Fruit fly (Drosophila melanogaster) whole organism, embryonic: ENCODE measurements around the gene Cyp4d1.

Experiments used
- Atf-2 ChIP-seq: fragments of 200-800 bp; sonication (Bioruptor generic); optimal IDR thresholded peaks from 2 replicates; lab custom pipeline; 2016; ENCODE audit warnings: missing biosample characterization, missing genetic modification characterization
- Awh ChIP-seq: fragments of 200-800 bp; sonication (Bioruptor generic); IDR thresholded peaks from 2 replicates; pipeline ENCODE4, ENCODE4 v1.3.6; 2022; ENCODE audit warnings: missing biosample characterization, missing genetic modification characterization
- B-H1 ChIP-seq: fragments of 200-800 bp; sonication (Bioruptor generic); IDR thresholded peaks from 3 replicates; pipeline ENCODE4 v1.3.6; 2022; ENCODE audit warnings: missing biosample characterization, missing genetic modification characterization
- CG11695 ChIP-seq: fragments of 200-800 bp; sonication (Bioruptor generic); IDR thresholded peaks from 3 replicates; pipeline ENCODE4 v1.3.6; 2022; ENCODE audit warnings: missing biosample characterization, missing genetic modification characterization
- CG1233 ChIP-seq: fragments of 200-800 bp; sonication (Bioruptor generic); optimal IDR thresholded peaks from 4 replicates; lab custom pipeline; 2018; ENCODE audit warnings: missing biosample characterization, mild to moderate bottlenecking, missing genetic modification characterization
- CG13894 ChIP-seq: fragments of 200-800 bp; sonication (Bioruptor generic); optimal IDR thresholded peaks from 3 replicates; lab custom pipeline; 2018; ENCODE audit warnings: missing biosample characterization, mild to moderate bottlenecking, missing genetic modification characterization, moderate library complexity
- CG14050 ChIP-seq: fragments of 200-800 bp; sonication (Bioruptor generic); IDR thresholded peaks from 3 replicates; pipeline ENCODE4 v1.3.6; 2022; ENCODE audit warnings: missing biosample characterization, missing genetic modification characterization
- CG14667 ChIP-seq: fragments of 200-800 bp; sonication (Bioruptor generic); IDR thresholded peaks from 2 replicates; pipeline ENCODE4 v1.3.6; 2022; ENCODE audit warnings: missing biosample characterization, missing genetic modification characterization
- CG17186 ChIP-seq: fragments of 200-800 bp; sonication (Bioruptor generic); optimal IDR thresholded peaks from 3 replicates; lab custom pipeline; 2017; ENCODE audit warnings: missing biosample characterization, missing genetic modification reagents, missing genetic modification characterization
- CG17385 ChIP-seq: fragments of 200-800 bp; sonication (Bioruptor generic); optimal IDR thresholded peaks from 3 replicates; lab custom pipeline; 2018; ENCODE audit warnings: missing biosample characterization, mild to moderate bottlenecking, missing genetic modification characterization
- CG17829 ChIP-seq: fragments of 200-800 bp; optimal IDR thresholded peaks from 2 replicates; lab custom pipeline; 2019; ENCODE audit warnings: missing biosample characterization, mild to moderate bottlenecking, missing genetic modification characterization, moderate library complexity
- CG33557 ChIP-seq: fragments of 200-800 bp; sonication (Bioruptor generic); optimal IDR thresholded peaks from 2 replicates; lab custom pipeline; 2019; ENCODE audit warnings: missing biosample characterization, mild to moderate bottlenecking, missing genetic modification characterization, moderate library complexity
- CG3726 ChIP-seq: fragments of 200-800 bp; sonication (Bioruptor generic); IDR thresholded peaks from 3 replicates; pipeline ENCODE4, ENCODE4 v1.3.6; 2022; ENCODE audit warnings: missing biosample characterization, missing genetic modification characterization
- CG6272 ChIP-seq: fragments of 200-800 bp; sonication (Bioruptor generic); IDR thresholded peaks from 2 replicates; pipeline ENCODE4 v1.3.6; 2022; ENCODE audit warnings: missing biosample characterization, missing genetic modification characterization
- CG6654 ChIP-seq: fragments of 200-800 bp; sonication (Bioruptor generic); optimal IDR thresholded peaks from 2 replicates; lab custom pipeline; 2017; ENCODE audit warnings: missing biosample characterization, mild to moderate bottlenecking, missing genetic modification characterization
- CG7271 ChIP-seq: fragments of 200-800 bp; sonication (Bioruptor generic); optimal IDR thresholded peaks from 2 replicates; lab custom pipeline; 2018; ENCODE audit warnings: missing biosample characterization, mild to moderate bottlenecking, missing genetic modification characterization, moderate library complexity
- CG7357 ChIP-seq: fragments of 200-800 bp; sonication (Bioruptor generic); IDR thresholded peaks from 3 replicates; pipeline ENCODE4 v1.3.6; 2022; ENCODE audit warnings: missing biosample characterization, missing genetic modification characterization
- CG7556 ChIP-seq: fragments of 200-800 bp; sonication (Bioruptor generic); optimal IDR thresholded peaks from 2 replicates; lab custom pipeline; 2017; ENCODE audit warnings: missing biosample characterization, mild to moderate bottlenecking, missing genetic modification characterization
- CTCF ChIP-seq: fragments of 200-800 bp; sonication (Bioruptor generic); optimal IDR thresholded peaks from 2 replicates; lab custom pipeline; 2017; ENCODE audit warnings: missing biosample characterization, mild to moderate bottlenecking, missing genetic modification characterization, moderate library complexity
- CrebB ChIP-seq: fragments of 200-800 bp; sonication (Bioruptor generic); optimal IDR thresholded peaks from 3 replicates; lab custom pipeline; 2018; ENCODE audit warnings: missing biosample characterization, mild to moderate bottlenecking, missing genetic modification characterization
- Dp ChIP-seq: fragments of 200-800 bp; sonication (Bioruptor generic); optimal IDR thresholded peaks from 2 replicates; lab custom pipeline; 2018; ENCODE audit warnings: missing biosample characterization, mild to moderate bottlenecking, missing genetic modification characterization, moderate library complexity
- Ets97D ChIP-seq: fragments of 200-800 bp; sonication (Bioruptor generic); optimal IDR thresholded peaks from 3 replicates; lab custom pipeline; 2016; ENCODE audit warnings: missing biosample characterization, missing genetic modification characterization
- H2.0 ChIP-seq: fragments of 200-800 bp; sonication (Bioruptor generic); IDR thresholded peaks from 2 replicates; pipeline ENCODE4 v1.3.6; 2022; ENCODE audit warnings: missing biosample characterization, missing genetic modification characterization
- HLH4C ChIP-seq: fragments of 200-800 bp; sonication (Bioruptor generic); IDR thresholded peaks from 3 replicates; pipeline ENCODE4 v1.3.6; 2022; ENCODE audit warnings: missing biosample characterization, missing genetic modification characterization; ENCODE audit not compliant: partially characterized antibody
- Lpt ChIP-seq: fragments of >200 bp; optimal IDR thresholded peaks from 2 replicates; lab custom pipeline; 2018; ENCODE audit warnings: missing biosample characterization, missing genetic modification characterization
- Mes4 ChIP-seq: fragments of 200-800 bp; sonication (Bioruptor generic); optimal IDR thresholded peaks from 2 replicates; lab custom pipeline; 2016; ENCODE audit warnings: missing biosample characterization, missing genetic modification characterization
- Sry-β ChIP-seq: fragments of 200-800 bp; sonication (Bioruptor generic); optimal IDR thresholded peaks from 2 replicates; lab custom pipeline; 2018; ENCODE audit warnings: missing biosample characterization, mild to moderate bottlenecking, missing genetic modification characterization, moderate library complexity
- bowl ChIP-seq: fragments of 200-800 bp; sonication (Bioruptor generic); IDR thresholded peaks from 2 replicates; pipeline ENCODE4 v1.3.6; 2022; ENCODE audit warnings: missing biosample characterization, missing genetic modification characterization
- crc ChIP-seq: fragments of 200-800 bp; sonication (Bioruptor generic); optimal IDR thresholded peaks from 2 replicates; lab custom pipeline; 2016; ENCODE audit warnings: missing biosample characterization, missing genetic modification characterization
- crp ChIP-seq, 2 experiments: fragments of 200-800 bp; sonication (Bioruptor generic); optimal IDR thresholded peaks; 2 replicates in 1 of 2; 3 replicates in 1 of 2; lab custom pipeline; 2017; ENCODE audit warnings: missing biosample characterization in 2 of 2, missing genetic modification characterization in 2 of 2, mild to moderate bottlenecking in 1 of 2, moderate library complexity in 1 of 2
- eyg ChIP-seq: fragments of 200-800 bp; sonication (Bioruptor generic); optimal IDR thresholded peaks from 3 replicates; lab custom pipeline; 2016; ENCODE audit warnings: missing biosample characterization, missing genetic modification characterization
- gce ChIP-seq: fragments of 200-800 bp; sonication (Bioruptor generic); IDR thresholded peaks from 3 replicates; pipeline ENCODE4 v1.3.6; 2022; ENCODE audit warnings: missing biosample characterization, missing genetic modification characterization
- gem ChIP-seq: fragments of 200-800 bp; sonication (Bioruptor generic); optimal IDR thresholded peaks from 2 replicates; lab custom pipeline; 2019; ENCODE audit warnings: missing biosample characterization, mild to moderate bottlenecking, missing genetic modification characterization, moderate library complexity
- gfzf ChIP-seq: fragments of 200-800 bp; sonication (Bioruptor generic); optimal IDR thresholded peaks from 2 replicates; lab custom pipeline; 2016; ENCODE audit warnings: missing biosample characterization, mild to moderate bottlenecking, missing genetic modification characterization, moderate library complexity
- grau ChIP-seq: fragments of 200-800 bp; optimal IDR thresholded peaks from 3 replicates; lab custom pipeline; 2019; ENCODE audit warnings: missing biosample characterization, mild to moderate bottlenecking, missing genetic modification characterization, moderate library complexity
- hth ChIP-seq: fragments of >200 bp; optimal IDR thresholded peaks from 2 replicates; lab custom pipeline; 2017; ENCODE audit warnings: inconsistent platforms
- lola ChIP-seq, 3 experiments: fragments of >200 bp in 2 of 3; fragments of 200-800 bp in 1 of 3; sonication (Bioruptor generic) in 1 of 3; optimal IDR thresholded peaks; 2 replicates each; lab custom pipeline; 2017 to 2019; ENCODE audit warnings: missing biosample characterization in 3 of 3, missing genetic modification characterization in 3 of 3, mild to moderate bottlenecking in 1 of 3, moderate library complexity in 1 of 3
- nau ChIP-seq: fragments of 200-800 bp; sonication (Bioruptor generic); optimal IDR thresholded peaks from 3 replicates; lab custom pipeline; 2017; ENCODE audit warnings: missing biosample characterization, mild to moderate bottlenecking, missing genetic modification characterization, missing genetic modification reagents
- phol ChIP-seq: fragments of 200-800 bp; sonication (Bioruptor generic); optimal IDR thresholded peaks from 3 replicates; lab custom pipeline; 2018; ENCODE audit warnings: missing biosample characterization, mild to moderate bottlenecking, missing genetic modification characterization, moderate library complexity
- pzg ChIP-seq: fragments of 200-800 bp; sonication (Bioruptor generic); optimal IDR thresholded peaks from 3 replicates; lab custom pipeline; 2018; ENCODE audit warnings: missing biosample characterization, mild to moderate bottlenecking, missing genetic modification characterization, moderate library complexity
- ranshi ChIP-seq: fragments of 200-800 bp; sonication (Bioruptor generic); IDR thresholded peaks from 2 replicates; pipeline ENCODE4 v1.3.6; 2022; ENCODE audit warnings: missing biosample characterization, missing genetic modification characterization
- sim ChIP-seq: fragments of 200-800 bp; sonication (Bioruptor generic); IDR thresholded peaks from 2 replicates; pipeline ENCODE4 v1.3.6; 2022; ENCODE audit warnings: missing biosample characterization, missing genetic modification characterization
- so ChIP-seq: fragments of 200-800 bp; sonication (Bioruptor generic); IDR thresholded peaks from 3 replicates; pipeline ENCODE4 v1.3.6; 2022; ENCODE audit warnings: missing biosample characterization, missing genetic modification characterization
- tll ChIP-seq, 2 experiments: fragments of 200-800 bp in 1 of 2; fragments of >200 bp in 1 of 2; sonication (Bioruptor generic) in 1 of 2; optimal IDR thresholded peaks; 2 replicates each; lab custom pipeline; 2017 to 2019; ENCODE audit warnings: missing biosample characterization in 2 of 2, missing genetic modification characterization in 2 of 2, mild to moderate bottlenecking in 1 of 2, moderate library complexity in 1 of 2
- toy ChIP-seq: fragments of 200-800 bp; sonication (Bioruptor generic); IDR thresholded peaks from 2 replicates; pipeline ENCODE4 v1.3.6; 2022; ENCODE audit warnings: missing biosample characterization, missing genetic modification characterization
- ttk ChIP-seq: fragments of 200-800 bp; sonication (Bioruptor generic); IDR thresholded peaks from 2 replicates; pipeline ENCODE4 v2.1.2; 2022; ENCODE audit warnings: missing biosample characterization, missing genetic modification characterization
- twi ChIP-seq: fragments of 200-800 bp; optimal IDR thresholded peaks from 2 replicates; lab custom pipeline; 2019; ENCODE audit warnings: missing biosample characterization, mild to moderate bottlenecking, missing genetic modification characterization, moderate library complexity
- yki ChIP-seq: fragments of >200 bp; optimal IDR thresholded peaks from 3 replicates; lab custom pipeline; 2018
- zfh1 ChIP-seq: fragments of 200-800 bp; sonication (Bioruptor generic); IDR thresholded peaks from 3 replicates; pipeline ENCODE4 v1.3.6; 2022; ENCODE audit warnings: missing biosample characterization, missing genetic modification characterization

The Cyp4d1 gene

DNA sequence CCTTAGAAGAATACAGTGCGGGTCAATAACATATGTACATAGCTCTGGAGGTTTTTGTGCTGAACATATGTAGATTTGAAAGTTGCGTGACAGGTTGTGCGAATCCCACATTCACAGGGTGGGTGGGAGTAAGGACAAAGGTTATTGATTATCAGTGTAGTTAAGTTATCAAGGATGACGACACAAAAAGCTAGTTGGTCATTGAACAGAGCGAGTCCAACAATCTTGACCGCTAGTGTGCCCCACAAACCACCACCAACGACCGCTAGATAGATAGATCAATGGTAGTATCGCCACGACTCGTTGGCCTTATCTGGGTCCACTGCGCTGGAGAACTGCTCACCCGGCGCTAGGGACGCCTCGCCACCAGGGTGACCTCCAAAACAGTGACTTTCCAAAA is 15.4 kb downstream of the Cyp4d1 start (continued):
- TF ChIP-seq crp (GFP tag; optimal IDR thresholded peaks at IDR 0.05; lab: Kevin White, UChicago) (no peak), CG14050 (GFP tag; lab: Robert Waterston, UW) (no peak)
- TF ChIP-seq, all 482 proteins: peak for 33

DNA sequence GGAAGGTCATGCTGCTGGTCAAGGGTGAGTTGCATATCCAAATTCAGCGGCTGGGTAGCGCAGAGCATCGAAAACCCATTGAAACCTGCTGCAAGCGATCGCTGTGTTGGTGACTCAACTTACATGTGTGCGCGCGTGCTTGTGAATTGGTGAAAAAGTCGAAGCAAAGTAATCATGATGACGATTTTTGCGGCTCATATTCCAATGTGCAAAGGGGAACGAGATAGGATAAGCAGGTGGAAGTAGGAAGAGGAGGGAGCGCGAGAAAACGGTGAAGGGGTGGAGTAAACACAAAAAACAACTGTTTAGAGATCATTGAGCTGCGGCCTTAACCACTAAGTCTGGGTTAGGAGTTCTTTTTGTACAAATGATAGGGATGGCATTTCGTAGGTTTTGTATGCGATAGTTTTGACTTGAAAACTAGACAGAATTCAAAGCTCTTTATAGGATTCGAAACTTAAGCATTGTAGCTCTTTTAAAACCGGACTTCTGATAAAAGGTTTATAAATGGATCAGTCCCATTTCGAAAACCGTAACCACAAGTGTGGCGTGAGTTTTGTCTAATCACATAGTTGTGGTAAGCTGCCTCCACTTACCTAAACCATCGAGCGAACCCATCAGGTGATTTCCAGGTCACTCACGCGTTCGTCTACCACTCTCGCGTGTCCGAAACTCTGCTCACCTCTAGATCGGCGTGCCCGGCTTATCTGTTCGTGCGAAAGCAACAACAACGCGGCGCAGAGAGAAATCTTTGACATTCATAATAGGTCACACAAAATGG is 16.1 kb downstream of the Cyp4d1 start:
- no peak for TF ChIP-seq CG7271 (tag; lab: Kevin White, UChicago)
- TF ChIP-seq H2.0 (GFP tag; lab: Robert Waterston, UW), result no peak; the same call in 1 of the 2 replicates
- TF ChIP-seq grau (tag; lab: Kevin White, UChicago), result peak; percentile 49
- TF ChIP-seq gce (GFP tag; lab: Robert Waterston, UW), result no peak
- TF ChIP-seq lola (GFP tag; optimal IDR thresholded peaks at IDR 0.05; lab: Kevin White, UChicago), result peak in 1 of 3 experiments; percentile 30
- TF ChIP-seq toy (GFP tag; lab: Robert Waterston, UW), result no peak
- peak; percentile 47 to 62 for TF ChIP-seq tll (GFP tag; optimal IDR thresholded peaks at IDR 0.05; lab: Kevin White, UChicago)
- no peak for TF ChIP-seq crc (GFP tag; lab: Kevin White, UChicago)
- TF ChIP-seq CG14667, result 0 out of 2 replicates have a peak, but pooled peaks have one; percentile 5
- no peak for TF ChIP-seq Mes4
- TF ChIP-seq CrebB (tag; lab: Kevin White, UChicago), result peak; percentile 32
- TF ChIP-seq sim (GFP tag; lab: Robert Waterston, UW), result no peak
- TF ChIP-seq CG7357 (GFP tag; lab: Robert Waterston, UW), result peak; percentile 38; the same call in 1 of the 3 replicates
- TF ChIP-seq CG17186 (GFP tag; lab: Kevin White, UChicago), result no peak
- TF ChIP-seq zfh1 (GFP tag; lab: Robert Waterston, UW), result peak; percentile 12; the same call in 1 of the 3 replicates
- TF ChIP-seq hth (lab: Kevin White, UChicago), result no peak
- no peak for TF ChIP-seq Awh
- no peak for TF ChIP-seq nau (GFP tag; lab: Kevin White, UChicago)
- no peak for TF ChIP-seq CG6654 (GFP tag; lab: Kevin White, UChicago)
- TF ChIP-seq HLH4C (GFP tag; lab: Robert Waterston, UW), result peak; percentile 69
- peak; percentile 50 for TF ChIP-seq CG7556 (GFP tag; lab: Kevin White, UChicago)
- peak; percentile 42 for TF ChIP-seq CG33557 (GFP tag; lab: Kevin White, UChicago)
- peak; percentile 9 for TF ChIP-seq eyg (GFP tag; lab: Kevin White, UChicago)
- TF ChIP-seq Atf-2, result no peak
- TF ChIP-seq ttk (GFP tag; lab: Robert Waterston, UW), result no peak
- no peak for TF ChIP-seq so (GFP tag; lab: Robert Waterston, UW)
- TF ChIP-seq yki (lab: Kevin White, UChicago), result no peak
- TF ChIP-seq twi (tag; lab: Kevin White, UChicago), result peak; percentile 6
- no peak for TF ChIP-seq CG3726 (GFP tag; lab: Robert Waterston, UW)
- no peak for TF ChIP-seq CG11695 (GFP tag; lab: Robert Waterston, UW)
- no peak for TF ChIP-seq bowl (GFP tag; lab: Robert Waterston, UW)
- peak; percentile 53 for TF ChIP-seq gem (tag; lab: Kevin White, UChicago)
- no peak for TF ChIP-seq Sry-β (GFP tag; lab: Kevin White, UChicago)
- no peak for TF ChIP-seq B-H1 (GFP tag; lab: Robert Waterston, UW)
- no peak for TF ChIP-seq Lpt
- peak; percentile 42 for TF ChIP-seq CG13894 (tag; lab: Kevin White, UChicago)
- no peak for TF ChIP-seq CTCF (GFP tag; lab: Kevin White, UChicago)
- TF ChIP-seq CG1233 (GFP tag; lab: Kevin White, UChicago), result peak; percentile 17
- peak; percentile 12 for TF ChIP-seq pzg (GFP tag; lab: Kevin White, UChicago)
- no peak for TF ChIP-seq Ets97D (GFP tag; lab: Kevin White, UChicago)
- TF ChIP-seq CG6272 (GFP tag; lab: Robert Waterston, UW), result peak; percentile 59; the same call in 1 of the 2 replicates
- peak; percentile 13 for TF ChIP-seq gfzf (GFP tag; lab: Kevin White, UChicago)
- peak; percentile 14 for TF ChIP-seq phol
- TF ChIP-seq CG17385 (GFP tag; lab: Kevin White, UChicago), result peak; percentile 41
- no peak for TF ChIP-seq CG17829 (tag; lab: Kevin White, UChicago)
- TF ChIP-seq Dp (GFP tag; lab: Kevin White, UChicago), result no peak
- TF ChIP-seq ranshi (GFP tag; lab: Robert Waterston, UW), result no peak
